Worm (Caenorhabditis elegans) whole organism, midembryonic: ENCODE results near the gene rfc-4.

Experiments
- T22C8.4 ChIP-seq: fragments of 200-800 bp; sonication (Bioruptor generic); IDR thresholded peaks from 2 replicates; pipeline ENCODE4 v1.3.6; 2022; ENCODE audit warnings: missing genetic modification characterization, missing compliant biosample characterization
- flt-1 ChIP-seq: fragments of 200-800 bp; sonication (Bioruptor generic); IDR thresholded peaks from 2 replicates; pipeline ENCODE4 v1.3.6; 2022; ENCODE audit warnings: missing genetic modification characterization, missing compliant biosample characterization
- med-1 ChIP-seq: sonication (generic microtip); optimal IDR thresholded peaks from 2 replicates; lab custom pipeline; 2017; ENCODE audit warnings: missing genetic modification characterization, mild to moderate bottlenecking, missing compliant biosample characterization, antibody characterized with exemption, missing genetic modification reagents; ENCODE audit not compliant: insufficient read depth
- ref-1 ChIP-seq: fragments of 200-800 bp; sonication (Bioruptor generic); conservative IDR thresholded peaks from 2 replicates; pipeline ENCODE4 v1.3.6; 2022; ENCODE audit warnings: missing genetic modification reagents, missing genetic modification characterization, missing compliant biosample characterization
- tab-1 ChIP-seq: fragments of 200-800 bp; sonication (Bioruptor generic); IDR thresholded peaks from 2 replicates; pipeline ENCODE4 v1.3.6; 2022; ENCODE audit warnings: missing genetic modification characterization, missing compliant biosample characterization
- ztf-29 ChIP-seq: fragments of 200-800 bp; sonication (Bioruptor generic); IDR thresholded peaks from 2 replicates; pipeline ENCODE4 v1.3.6; 2022; ENCODE audit warnings: missing genetic modification reagents, missing genetic modification characterization, missing compliant biosample characterization

- TF ChIP-seq med-1 (GFP tag; lab: Kevin White, UChicago) (no peak), flt-1 (GFP tag; lab: Robert Waterston, UW) (no peak), ref-1 (GFP tag; lab: Robert Waterston, UW) (no peak), T22C8.4 (GFP tag; lab: Robert Waterston, UW) (no peak), ztf-29 (GFP tag; lab: Robert Waterston, UW) (no peak), tab-1 (no peak)
Observed at ce11 chrIII:6945747-6946146, 26.3 kb upstream of the rfc-4 start, which contains the start of gene abu-13.
